Fruit fly (Drosophila melanogaster) whole organism, prepupa: ENCODE results near the gene Coa8.

ENCODE experiments used
- Blimp-1 ChIP-seq: fragments of 200-800 bp; sonication (Bioruptor generic); optimal IDR thresholded peaks from 3 replicates; lab custom pipeline; 2017; ENCODE audit warnings: missing biosample characterization, missing genetic modification characterization, mild to moderate bottlenecking, moderate library complexity, missing genetic modification reagents
- CG10631 ChIP-seq: fragments of 200-800 bp; sonication (Bioruptor generic); optimal IDR thresholded peaks from 2 replicates; lab custom pipeline; 2016; ENCODE audit warnings: missing biosample characterization, missing genetic modification characterization
- CG10669 ChIP-seq: fragments of 200-800 bp; sonication (Bioruptor generic); optimal IDR thresholded peaks from 3 replicates; lab custom pipeline; 2018; ENCODE audit warnings: missing biosample characterization, mild to moderate bottlenecking, missing genetic modification characterization, moderate library complexity
- CG11294 ChIP-seq: fragments of 200-800 bp; sonication (Bioruptor generic); IDR thresholded peaks from 2 replicates; pipeline ENCODE4 v1.3.6; 2022; ENCODE audit warnings: missing biosample characterization, missing genetic modification characterization
- CG11762 ChIP-seq: fragments of 200-800 bp; sonication (Bioruptor generic); optimal IDR thresholded peaks from 3 replicates; lab custom pipeline; 2016; ENCODE audit warnings: missing biosample characterization, missing genetic modification characterization; ENCODE audit not compliant: insufficient read depth
- CG11902 ChIP-seq: fragments of 200-800 bp; sonication (Bioruptor generic); optimal IDR thresholded peaks from 3 replicates; lab custom pipeline; 2016; ENCODE audit warnings: missing biosample characterization, missing genetic modification characterization
- CG15336 ChIP-seq: fragments of 200-800 bp; sonication (Bioruptor generic); IDR thresholded peaks from 2 replicates; pipeline ENCODE4 v1.3.6; 2022; ENCODE audit warnings: missing biosample characterization, missing genetic modification characterization
- CG1621 ChIP-seq: fragments of 200-800 bp; sonication (Bioruptor generic); optimal IDR thresholded peaks from 3 replicates; lab custom pipeline; 2018; ENCODE audit warnings: missing biosample characterization, mild to moderate bottlenecking, missing genetic modification characterization
- CG3032 ChIP-seq: fragments of 200-800 bp; optimal IDR thresholded peaks from 2 replicates; lab custom pipeline; 2019; ENCODE audit warnings: missing biosample characterization, mild to moderate bottlenecking, missing genetic modification characterization, moderate library complexity
- CG32006 ChIP-seq: fragments of 200-800 bp; sonication (Bioruptor generic); optimal IDR thresholded peaks from 3 replicates; lab custom pipeline; 2017; ENCODE audit warnings: missing biosample characterization, mild to moderate bottlenecking, missing genetic modification characterization
- CG3919 ChIP-seq: fragments of 200-800 bp; sonication (Bioruptor generic); optimal IDR thresholded peaks from 3 replicates; lab custom pipeline; 2016; ENCODE audit warnings: missing biosample characterization, missing genetic modification characterization
- CG4318 ChIP-seq: fragments of 200-800 bp; sonication (Bioruptor generic); optimal IDR thresholded peaks from 3 replicates; lab custom pipeline; 2017; ENCODE audit warnings: missing biosample characterization, mild to moderate bottlenecking, missing genetic modification characterization
- CG6163 ChIP-seq: fragments of 200-800 bp; sonication (Bioruptor generic); IDR thresholded peaks from 3 replicates; pipeline ENCODE4 v1.3.6; 2022; ENCODE audit warnings: missing biosample characterization, missing genetic modification characterization
- CG6276 ChIP-seq: fragments of 200-800 bp; sonication (Bioruptor generic); optimal IDR thresholded peaks from 2 replicates; lab custom pipeline; 2017; ENCODE audit warnings: missing biosample characterization, mild to moderate bottlenecking, missing genetic modification characterization
- CG6792 ChIP-seq: fragments of 200-800 bp; sonication (Bioruptor generic); optimal IDR thresholded peaks from 3 replicates; lab custom pipeline; 2016; ENCODE audit warnings: missing biosample characterization, missing genetic modification characterization
- CG6808 ChIP-seq: fragments of 200-800 bp; sonication (Bioruptor generic); optimal IDR thresholded peaks from 3 replicates; lab custom pipeline; 2017; ENCODE audit warnings: missing biosample characterization, missing genetic modification characterization, mild to moderate bottlenecking, moderate library complexity, missing genetic modification reagents
- CG6854 ChIP-seq: fragments of 200-800 bp; sonication (Bioruptor generic); optimal IDR thresholded peaks from 2 replicates; lab custom pipeline; 2017; ENCODE audit warnings: missing biosample characterization, mild to moderate bottlenecking, missing genetic modification characterization
- CG8319 ChIP-seq: fragments of 200-800 bp; sonication (Bioruptor generic); optimal IDR thresholded peaks from 3 replicates; lab custom pipeline; 2016; ENCODE audit warnings: missing biosample characterization, missing genetic modification characterization
- Eip75B ChIP-seq: fragments of 200-800 bp; sonication (Bioruptor generic); optimal IDR thresholded peaks from 3 replicates; lab custom pipeline; 2016; ENCODE audit warnings: missing biosample characterization, missing genetic modification characterization
- Eip78C ChIP-seq: fragments of 200-800 bp; sonication (Bioruptor generic); peaks from one replicate; lab custom pipeline; 2016; ENCODE audit warnings: missing biosample characterization, missing genetic modification characterization
- Eip93F ChIP-seq: fragments of 200-800 bp; sonication (Bioruptor generic); optimal IDR thresholded peaks from 2 replicates; lab custom pipeline; 2016; ENCODE audit warnings: missing biosample characterization, mild to moderate bottlenecking, missing genetic modification characterization
- Gug ChIP-seq: fragments of 200-800 bp; sonication (Bioruptor generic); IDR thresholded peaks from 2 replicates; pipeline ENCODE4 v1.3.6; 2022; ENCODE audit warnings: missing biosample characterization, missing genetic modification characterization
- Hr38 ChIP-seq: sonication (Bioruptor generic); optimal IDR thresholded peaks from 2 replicates; lab custom pipeline; 2016; ENCODE audit warnings: missing biosample characterization, missing genetic modification characterization
- Hr39 ChIP-seq: fragments of 200-800 bp; sonication (Bioruptor generic); optimal IDR thresholded peaks from 2 replicates; lab custom pipeline; 2016; ENCODE audit warnings: missing biosample characterization, missing genetic modification characterization
- Hr4 ChIP-seq: fragments of 200-800 bp; sonication (Bioruptor generic); optimal IDR thresholded peaks from 3 replicates; lab custom pipeline; 2016; ENCODE audit warnings: missing biosample characterization, missing genetic modification characterization
- Lpt ChIP-seq: fragments of 200-800 bp; sonication (Bioruptor generic); optimal IDR thresholded peaks from 3 replicates; lab custom pipeline; 2016; ENCODE audit warnings: missing biosample characterization, missing genetic modification characterization
- Met ChIP-seq: fragments of 200-800 bp; sonication (Bioruptor generic); optimal IDR thresholded peaks from 3 replicates; lab custom pipeline; 2016; ENCODE audit warnings: missing biosample characterization, missing genetic modification characterization
- OdsH ChIP-seq: fragments of 200-800 bp; sonication (Bioruptor generic); optimal IDR thresholded peaks from 3 replicates; lab custom pipeline; 2016; ENCODE audit warnings: missing biosample characterization, missing genetic modification characterization
- Smox ChIP-seq: fragments of 200-800 bp; sonication (Bioruptor generic); optimal IDR thresholded peaks from 3 replicates; lab custom pipeline; 2016; ENCODE audit warnings: missing biosample characterization, missing genetic modification characterization
- Sox102F ChIP-seq: fragments of 200-800 bp; sonication (Bioruptor generic); optimal IDR thresholded peaks from 2 replicates; lab custom pipeline; 2016; ENCODE audit warnings: missing biosample characterization, mild to moderate bottlenecking, missing genetic modification characterization
- Sox15 ChIP-seq: fragments of 200-800 bp; sonication (Bioruptor generic); optimal IDR thresholded peaks from 3 replicates; lab custom pipeline; 2016; ENCODE audit warnings: missing biosample characterization, missing genetic modification characterization
- achi ChIP-seq: fragments of 200-800 bp; sonication (Bioruptor generic); optimal IDR thresholded peaks from 3 replicates; lab custom pipeline; 2016; ENCODE audit warnings: missing biosample characterization, missing genetic modification characterization
- acj6 ChIP-seq: fragments of 200-800 bp; sonication (Bioruptor generic); optimal IDR thresholded peaks from 3 replicates; lab custom pipeline; 2016; ENCODE audit warnings: missing biosample characterization, missing genetic modification characterization
- cyc ChIP-seq: fragments of 200-800 bp; sonication (Bioruptor generic); optimal IDR thresholded peaks from 3 replicates; lab custom pipeline; 2016; ENCODE audit warnings: missing biosample characterization, missing genetic modification characterization
- dac ChIP-seq: fragments of 200-800 bp; sonication (Bioruptor generic); optimal IDR thresholded peaks from 2 replicates; lab custom pipeline; 2017; ENCODE audit warnings: missing biosample characterization, mild to moderate bottlenecking, missing genetic modification characterization
- dsx ChIP-seq: fragments of 200-800 bp; optimal IDR thresholded peaks from 3 replicates; lab custom pipeline; 2019; ENCODE audit warnings: missing biosample characterization, mild to moderate bottlenecking, missing genetic modification characterization, moderate library complexity; ENCODE audit not compliant: poor library complexity, severe bottlenecking
- eg ChIP-seq: fragments of 200-800 bp; sonication (Bioruptor generic); IDR thresholded peaks from 3 replicates; pipeline ENCODE4 v1.3.6; 2022; ENCODE audit warnings: missing biosample characterization, missing genetic modification characterization
- esn ChIP-seq: fragments of 200-800 bp; sonication (Bioruptor generic); optimal IDR thresholded peaks from 2 replicates; lab custom pipeline; 2016; ENCODE audit warnings: missing biosample characterization, mild to moderate bottlenecking, missing genetic modification characterization, moderate library complexity
- fd59A ChIP-seq: fragments of 200-800 bp; sonication (Bioruptor generic); optimal IDR thresholded peaks from 2 replicates; lab custom pipeline; 2017; ENCODE audit warnings: missing biosample characterization, mild to moderate bottlenecking, missing genetic modification characterization, missing genetic modification reagents
- fkh ChIP-seq: fragments of 200-800 bp; sonication (Bioruptor generic); optimal IDR thresholded peaks from 3 replicates; lab custom pipeline; 2017; ENCODE audit warnings: missing biosample characterization, mild to moderate bottlenecking, missing genetic modification characterization, moderate library complexity
- lz ChIP-seq: fragments of 200-800 bp; sonication (Bioruptor generic); optimal IDR thresholded peaks from 3 replicates; lab custom pipeline; 2016; ENCODE audit warnings: missing biosample characterization, missing genetic modification characterization
- net ChIP-seq: fragments of 200-800 bp; sonication (Bioruptor generic); optimal IDR thresholded peaks from 3 replicates; lab custom pipeline; 2016; ENCODE audit warnings: missing biosample characterization, missing genetic modification characterization
- pdm3 ChIP-seq: fragments of 200-800 bp; sonication (Bioruptor generic); optimal IDR thresholded peaks from 3 replicates; lab custom pipeline; 2016; ENCODE audit warnings: missing biosample characterization, missing genetic modification characterization
- salr ChIP-seq, 2 experiments: fragments of 200-800 bp; sonication (Bioruptor generic); optimal IDR thresholded peaks; 3 replicates each; lab custom pipeline; 2016 to 2018; ENCODE audit warnings: missing biosample characterization in 2 of 2, missing genetic modification characterization in 2 of 2, mild to moderate bottlenecking in 1 of 2
- spab ChIP-seq: fragments of 200-800 bp; sonication (Bioruptor generic); optimal IDR thresholded peaks from 2 replicates; lab custom pipeline; 2017; ENCODE audit warnings: missing biosample characterization, mild to moderate bottlenecking, missing genetic modification characterization, missing genetic modification reagents
- ss ChIP-seq, 2 experiments: fragments of 200-800 bp; sonication (Bioruptor generic); optimal IDR thresholded peaks; 2 replicates in 1 of 2; 3 replicates in 1 of 2; lab custom pipeline; 2017 to 2018; ENCODE audit warnings: mild to moderate bottlenecking in 2 of 2, missing biosample characterization in 2 of 2, missing genetic modification characterization in 2 of 2, moderate library complexity in 1 of 2
- svp ChIP-seq: fragments of 200-800 bp; sonication (Bioruptor generic); peaks from one replicate; lab custom pipeline; 2016; ENCODE audit warnings: missing biosample characterization, missing genetic modification characterization
- topi ChIP-seq: fragments of 200-800 bp; sonication (Bioruptor generic); optimal IDR thresholded peaks from 3 replicates; lab custom pipeline; 2016; ENCODE audit warnings: missing biosample characterization, missing genetic modification characterization
- vri ChIP-seq: fragments of 200-800 bp; sonication (Bioruptor generic); optimal IDR thresholded peaks from 3 replicates; lab custom pipeline; 2016; ENCODE audit warnings: missing biosample characterization, mild to moderate bottlenecking, missing genetic modification characterization

Gene Coa8

DNA sequence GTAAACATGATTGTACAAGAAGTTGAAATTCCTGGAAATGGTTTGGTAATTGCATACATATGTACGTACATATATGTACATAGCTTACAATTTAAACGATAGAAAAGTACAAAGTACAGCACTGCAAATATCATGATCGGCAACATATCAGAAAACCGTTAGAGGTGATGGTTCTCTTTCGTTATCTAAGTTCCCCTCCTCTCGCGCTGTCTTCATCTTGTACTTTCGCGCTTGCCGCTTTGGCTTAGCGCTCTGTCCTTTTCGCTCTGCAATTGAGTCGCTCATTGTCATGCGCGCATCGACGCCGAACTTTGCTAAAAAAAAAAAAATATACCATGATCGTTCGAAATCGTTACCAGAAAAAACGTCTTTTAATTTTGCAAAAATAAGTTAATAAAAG lies 23.9 kb downstream of the Coa8 start:
- TF ChIP-seq salr (GFP tag; optimal IDR thresholded peaks at IDR 0.05; lab: Kevin White, UChicago) (no peak), svp (peak; percentile 62), net (no peak), eg (GFP tag; lab: Robert Waterston, UW) (no peak)

dm6 chrX:1907727-1908264 lies 27.7 kb downstream of the Coa8 start, which contains the start of gene mip130:
mip130 (plus strand) TSS chrX:1908239.
- peak; percentile 56 for TF ChIP-seq Eip75B (GFP tag; lab: Kevin White, UChicago)
- TF ChIP-seq CG1621 (tag; lab: Kevin White, UChicago), result no peak
- TF ChIP-seq Hr38, result no peak
- peak; percentile 25 for TF ChIP-seq net
- peak; percentile 58 for TF ChIP-seq esn
- peak; percentile 69 for TF ChIP-seq CG15336 (GFP tag; lab: Robert Waterston, UW)
- no peak for TF ChIP-seq fkh
- peak; percentile 37 for TF ChIP-seq acj6 (GFP tag; lab: Kevin White, UChicago)
- peak; percentile 17 for TF ChIP-seq dsx (GFP tag; lab: Kevin White, UChicago)
- TF ChIP-seq Blimp-1, result no peak
- peak; percentile 62 for TF ChIP-seq CG32006 (GFP tag; lab: Kevin White, UChicago)
- peak; percentile 43 for TF ChIP-seq CG11902 (GFP tag; lab: Kevin White, UChicago)
- no peak for TF ChIP-seq Gug (GFP tag; lab: Robert Waterston, UW)
- TF ChIP-seq Eip93F (GFP tag; lab: Kevin White, UChicago), result no peak
- peak; percentile 51 for TF ChIP-seq Sox102F (GFP tag; lab: Kevin White, UChicago)
- TF ChIP-seq spab (GFP tag; lab: Kevin White, UChicago), result peak; percentile 34
- TF ChIP-seq dac (GFP tag; lab: Kevin White, UChicago), result peak; percentile 5
- peak; percentile 61 for TF ChIP-seq CG10669
- peak; percentile 60 for TF ChIP-seq CG3919 (GFP tag; lab: Kevin White, UChicago)
- peak; percentile 27 for TF ChIP-seq Sox15 (GFP tag; lab: Kevin White, UChicago)
- TF ChIP-seq CG11294 (GFP tag; lab: Robert Waterston, UW), result no peak
- peak; percentile 58 for TF ChIP-seq achi (GFP tag; lab: Kevin White, UChicago)
- peak; percentile 60 for TF ChIP-seq CG10631 (GFP tag; lab: Kevin White, UChicago)
- peak; percentile 1 for TF ChIP-seq CG11762 (GFP tag; lab: Kevin White, UChicago)
- peak; percentile 60 for TF ChIP-seq CG3032 (tag; lab: Kevin White, UChicago)
- peak; percentile 82 for TF ChIP-seq Met (GFP tag; lab: Kevin White, UChicago)
- peak; percentile 37 for TF ChIP-seq Smox (GFP tag; lab: Kevin White, UChicago)
- TF ChIP-seq CG6792 (GFP tag; lab: Kevin White, UChicago), result peak; percentile 53
- peak; percentile 84 for TF ChIP-seq svp
- no peak for TF ChIP-seq Lpt (GFP tag; lab: Kevin White, UChicago)
- peak; percentile 64 for TF ChIP-seq Hr4 (GFP tag; lab: Kevin White, UChicago)
- TF ChIP-seq OdsH (GFP tag; lab: Kevin White, UChicago), result peak; percentile 47
- TF ChIP-seq CG6808 (GFP tag; lab: Kevin White, UChicago), result peak; percentile 36
- peak; percentile 27 to 60 for TF ChIP-seq ss (GFP tag; optimal IDR thresholded peaks at IDR 0.05; lab: Kevin White, UChicago)
- peak; percentile 71 for TF ChIP-seq topi (GFP tag; lab: Kevin White, UChicago)
- peak; percentile 31 for TF ChIP-seq Hr39 (GFP tag; lab: Kevin White, UChicago)
- TF ChIP-seq CG6163 (GFP tag; lab: Robert Waterston, UW), result peak; percentile 27; the same call in 1 of the 3 replicates
- TF ChIP-seq cyc, result peak; percentile 65
- no peak for TF ChIP-seq fd59A
- TF ChIP-seq Eip78C (GFP tag; lab: Kevin White, UChicago), result peak; percentile 89
- TF ChIP-seq CG6854, result peak; percentile 27
- TF ChIP-seq CG4318 (GFP tag; lab: Kevin White, UChicago), result no peak
- peak; percentile 45 for TF ChIP-seq CG6276 (GFP tag; lab: Kevin White, UChicago)
- peak; percentile 56 for TF ChIP-seq pdm3 (GFP tag; lab: Kevin White, UChicago)
- peak; percentile 40 for TF ChIP-seq vri (GFP tag; lab: Kevin White, UChicago)
- TF ChIP-seq CG8319 (GFP tag; lab: Kevin White, UChicago), result no peak
- TF ChIP-seq lz (GFP tag; lab: Kevin White, UChicago), result peak; percentile 43
